Fruit fly (Drosophila melanogaster) S2 (cell line): ENCODE results near the gene Spase12.

ENCODE experiments used
- CG8478 ChIP-seq: fragments of >200 bp; optimal IDR thresholded peaks from 2 replicates; lab custom pipeline; 2018
- CTCF ChIP-seq, 2 experiments: fragments of >200 bp; optimal IDR thresholded peaks; 2 replicates each; lab custom pipeline; 2018

DNA sequence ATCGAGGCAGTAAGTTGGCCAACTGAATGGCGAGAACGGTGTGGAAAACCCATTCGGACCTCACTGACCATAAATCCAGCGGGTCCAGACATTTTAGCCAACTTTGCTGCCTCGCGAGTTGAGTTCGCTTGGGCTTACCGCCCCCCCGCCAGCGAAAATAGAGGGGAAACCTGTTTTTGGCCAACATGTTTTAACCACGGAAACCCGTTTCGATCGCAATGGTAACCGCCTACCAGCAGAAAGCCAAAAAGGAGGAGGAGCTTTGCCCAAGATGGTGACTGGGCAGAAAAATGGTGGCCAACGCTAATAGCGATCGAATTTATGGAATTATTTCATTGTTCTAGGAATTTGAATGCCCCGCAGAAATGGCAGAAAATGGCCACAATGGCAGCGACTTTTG, 35.6 kb upstream of the Spase12 start:
- TF ChIP-seq CTCF (optimal IDR thresholded peaks at IDR 0.05; lab: Kevin White, UChicago) (no peak), CG8478 (lab: Kevin White, UChicago) (no peak)
